Worm (Caenorhabditis elegans): ENCODE data around the gene gnrr-4.
A peak's percentile ranks its signal among the peaks of the same experiment; 100 is the strongest.

Gene gnrr-4

ce11 chrX:5763904-5764303 is 20.8 kb upstream of the gnrr-4 start (continued):
- TF ChIP-seq dox-1 (GFP tag; IDR thresholded peaks at IDR 0.05), result no peak; the same call in 1 of the 2 replicates
- TF ChIP-seq dpff-1 (tag; optimal IDR thresholded peaks at IDR 0.05), result no peak
- TF ChIP-seq K11D2.4 (GFP tag; IDR thresholded peaks at IDR 0.05), result 0 out of 2 replicates have a peak, but pooled peaks have one; percentile 21
- no peak for TF ChIP-seq nhr-90 (tag; optimal IDR thresholded peaks at IDR 0.05)
- TF ChIP-seq xnd-1 (tag; optimal IDR thresholded peaks at IDR 0.05), result no peak
- no peak for TF ChIP-seq unc-130 (GFP tag; optimal IDR thresholded peaks at IDR 0.05)
- no peak for TF ChIP-seq ztf-22 (GFP tag; optimal IDR thresholded peaks at IDR 0.05)
- no peak for TF ChIP-seq nfya-1 (tag; optimal IDR thresholded peaks at IDR 0.05; ENCODE audit: borderline replicate concordance, insufficient read depth)
- no peak for TF ChIP-seq ztf-28 (GFP tag; IDR thresholded peaks at IDR 0.05)
- TF ChIP-seq F57A8.1 (GFP tag; optimal IDR thresholded peaks at IDR 0.05), result no peak
- TF ChIP-seq egrh-3 (GFP tag; IDR thresholded peaks at IDR 0.05), result peak; percentile 33; the same call in 1 of the 2 replicates
- TF ChIP-seq let-526 (GFP tag; IDR thresholded peaks at IDR 0.05), result no peak

DNA sequence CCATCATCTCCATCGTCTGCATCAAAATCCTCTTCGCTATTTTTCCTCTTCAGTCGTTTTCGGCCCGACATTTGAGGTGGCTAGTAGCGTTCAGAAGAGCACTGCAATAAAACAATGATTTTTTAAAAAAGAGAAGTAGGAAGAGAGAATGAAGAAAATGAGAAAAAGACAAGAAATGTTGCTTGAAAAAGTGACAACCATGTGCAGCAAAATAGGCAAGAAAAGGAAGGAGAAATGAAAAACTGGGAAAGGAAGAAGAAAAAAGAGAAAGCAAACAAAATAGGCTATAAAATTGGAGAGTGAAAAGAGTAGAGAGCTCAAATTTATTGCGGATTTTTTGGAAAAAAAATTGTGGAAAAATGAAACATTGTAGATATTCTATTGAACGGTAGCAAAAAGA is 20.2 kb upstream of the gnrr-4 start, which contains the start of gene tag-294:
Gene tag-294 (minus strand): TSS at position 101 of the 400 bp plus-strand sequence.
- no peak for TF ChIP-seq F57A8.1 (GFP tag; optimal IDR thresholded peaks at IDR 0.05)
- TF ChIP-seq nfya-1 (tag; optimal IDR thresholded peaks at IDR 0.05; ENCODE audit: borderline replicate concordance, insufficient read depth), result no peak
- no peak for TF ChIP-seq B0261.1 (tag; optimal IDR thresholded peaks at IDR 0.05)
- no peak for TF ChIP-seq ceh-79 (tag; optimal IDR thresholded peaks at IDR 0.05)
- TF ChIP-seq T26A5.8 (tag; optimal IDR thresholded peaks at IDR 0.05), result no peak
- no peak for TF ChIP-seq nhr-80 (tag; optimal IDR thresholded peaks at IDR 0.05)
- TF ChIP-seq hsf-1 (GFP tag; IDR thresholded peaks at IDR 0.05), result no peak
- TF ChIP-seq ccch-3 (GFP tag; optimal IDR thresholded peaks at IDR 0.05), result no peak
- TF ChIP-seq egl-18 (GFP tag; IDR thresholded peaks at IDR 0.05), result no peak
- no peak for TF ChIP-seq hmg-20 (GFP tag; IDR thresholded peaks at IDR 0.05)
- TF ChIP-seq somi-1 (GFP tag; optimal IDR thresholded peaks at IDR 0.05), result no peak
- no peak for TF ChIP-seq nfya-2 (GFP tag; IDR thresholded peaks at IDR 0.05)
- no peak for TF ChIP-seq F10E7.11 (tag; optimal IDR thresholded peaks at IDR 0.05)
- no peak for TF ChIP-seq hrde-1 (tag; optimal IDR thresholded peaks at IDR 0.05; ENCODE audit: borderline replicate concordance)

ce11 chrX:5753141-5753540 is 10.0 kb upstream of the gnrr-4 start:
- TF ChIP-seq lir-1 (GFP tag; conservative IDR thresholded peaks at IDR 0.05), result no peak
- no peak for TF ChIP-seq fkh-3 (tag; optimal IDR thresholded peaks at IDR 0.05)
- no peak for TF ChIP-seq attf-6 (GFP tag; IDR thresholded peaks at IDR 0.05)
- TF ChIP-seq madf-10 (tag; optimal IDR thresholded peaks at IDR 0.05), result no peak
- no peak for TF ChIP-seq aptf-3 (GFP tag; IDR thresholded peaks at IDR 0.05)
- TF ChIP-seq snpc-1.1 (tag; optimal IDR thresholded peaks at IDR 0.05; ENCODE audit: insufficient read depth), result peak; percentile 81
- TF ChIP-seq ceh-79 (tag; optimal IDR thresholded peaks at IDR 0.05), result no peak
- TF ChIP-seq C17E4.6 (GFP tag; IDR thresholded peaks at IDR 0.05), result no peak
- TF ChIP-seq hmg-1.2 (GFP tag; IDR thresholded peaks at IDR 0.05), result peak; percentile 76
- no peak for TF ChIP-seq lin-40 (tag; optimal IDR thresholded peaks at IDR 0.05)
- TF ChIP-seq snpc-3.4 (tag; optimal IDR thresholded peaks at IDR 0.05), result peak; percentile 41
- TF ChIP-seq ccch-3 (GFP tag; optimal IDR thresholded peaks at IDR 0.05), result no peak
- no peak for TF ChIP-seq nfya-2 (GFP tag; IDR thresholded peaks at IDR 0.05)
- peak; percentile 50 for TF ChIP-seq rpc-1 (optimal IDR thresholded peaks at IDR 0.05)
- peak; percentile 72 for TF ChIP-seq rpc-1 (tag; optimal IDR thresholded peaks at IDR 0.05)
- TF ChIP-seq snpc-4 (GFP tag; optimal IDR thresholded peaks at IDR 0.05), result peak; percentile 73
- TF ChIP-seq snpc-4 (tag; optimal IDR thresholded peaks at IDR 0.05), result peak in 3 of 4 experiments; percentile 23 to 92 (median 91)
- no peak for TF ChIP-seq lin-54 (GFP tag; optimal IDR thresholded peaks at IDR 0.05)
- no peak for TF ChIP-seq attf-5 (GFP tag; optimal IDR thresholded peaks at IDR 0.05)

Measured in whole organism, young adult.